Fruit fly (Drosophila melanogaster) whole organism, pupa: ENCODE measurements around the gene TAF1B.

ENCODE experiments used
- CG13204 ChIP-seq: fragments of 200-800 bp; sonication (Bioruptor generic); optimal IDR thresholded peaks from 2 replicates; lab custom pipeline; 2018; ENCODE audit warnings: missing biosample characterization, mild to moderate bottlenecking, missing genetic modification characterization, moderate library complexity
- CG14655 ChIP-seq: fragments of 200-800 bp; sonication (Bioruptor generic); optimal IDR thresholded peaks from 3 replicates; lab custom pipeline; 2017; ENCODE audit warnings: mild to moderate bottlenecking, missing biosample characterization, missing genetic modification reagents, missing genetic modification characterization
- CG15710 ChIP-seq: fragments of 200-800 bp; sonication (Bioruptor generic); optimal IDR thresholded peaks from 2 replicates; lab custom pipeline; 2018; ENCODE audit warnings: missing biosample characterization, mild to moderate bottlenecking, missing genetic modification characterization, moderate library complexity
- CG32121 ChIP-seq: fragments of 200-800 bp; sonication (Bioruptor generic); IDR thresholded peaks from 2 replicates; pipeline ENCODE4 v1.3.6; 2022; ENCODE audit warnings: missing biosample characterization, missing genetic modification characterization
- CG34367 ChIP-seq: fragments of 200-800 bp; sonication (Bioruptor generic); optimal IDR thresholded peaks from 2 replicates; lab custom pipeline; 2018; ENCODE audit warnings: missing biosample characterization, mild to moderate bottlenecking, missing genetic modification characterization
- CG4496 ChIP-seq: fragments of 200-800 bp; sonication (Bioruptor generic); IDR thresholded peaks from 3 replicates; pipeline ENCODE4 v1.3.6; 2022; ENCODE audit warnings: missing biosample characterization, missing genetic modification characterization
- CG8159 ChIP-seq: fragments of 200-800 bp; sonication (Bioruptor generic); optimal IDR thresholded peaks from 3 replicates; lab custom pipeline; 2018; ENCODE audit warnings: missing biosample characterization, mild to moderate bottlenecking, missing genetic modification characterization, moderate library complexity
- CG8301 ChIP-seq: fragments of 200-800 bp; sonication (Bioruptor generic); optimal IDR thresholded peaks from 2 replicates; lab custom pipeline; 2018; ENCODE audit warnings: missing biosample characterization, mild to moderate bottlenecking, missing genetic modification characterization
- EcR ChIP-seq: fragments of 200-800 bp; sonication (Bioruptor generic); optimal IDR thresholded peaks from 3 replicates; lab custom pipeline; 2019; ENCODE audit warnings: missing biosample characterization, missing genetic modification characterization, mild to moderate bottlenecking, moderate library complexity, missing genetic modification reagents
- Snoo ChIP-seq: fragments of 200-800 bp; sonication (Bioruptor generic); optimal IDR thresholded peaks from 3 replicates; lab custom pipeline; 2017; ENCODE audit warnings: missing biosample characterization, mild to moderate bottlenecking, missing genetic modification characterization, inconsistent platforms

- TF ChIP-seq CG32121 (GFP tag; lab: Robert Waterston, UW) (no peak), CG15710 (no peak), CG34367 (no peak), CG4496 (GFP tag; lab: Robert Waterston, UW) (no peak), CG13204 (GFP tag; lab: Kevin White, UChicago) (no peak), CG8301 (tag; lab: Kevin White, UChicago) (no peak), CG8159 (tag; lab: Kevin White, UChicago) (no peak), CG14655 (GFP tag; lab: Kevin White, UChicago) (no peak), Snoo (tag; lab: Kevin White, UChicago) (no peak), EcR (GFP tag; lab: Kevin White, UChicago) (no peak)
Measured at dm6 chr3R:10148376-10148887, 4.4 kb upstream of the TAF1B start.
